Fruit fly (Drosophila melanogaster): ENCODE results near the gene CG17328.

The CG17328 gene

dm6 chr2L:16269232-16270134 lies 30.3 kb upstream of the CG17328 start (continued):
- peak; percentile 68 for TF ChIP-seq Nf-YB (GFP tag; optimal IDR thresholded peaks at IDR 0.05)
- TF ChIP-seq shn (GFP tag; optimal IDR thresholded peaks at IDR 0.05) = no peak
- TF ChIP-seq twi (tag; optimal IDR thresholded peaks at IDR 0.05) = peak; percentile 60
- peak; percentile 64 for TF ChIP-seq org-1 (GFP tag; optimal IDR thresholded peaks at IDR 0.05)
- TF ChIP-seq CG17829 (tag; optimal IDR thresholded peaks at IDR 0.05) = peak; percentile 24
- no peak for TF ChIP-seq crol (GFP tag; IDR thresholded peaks at IDR 0.05)
- TF ChIP-seq CG8944 (GFP tag; optimal IDR thresholded peaks at IDR 0.05) = no peak
- TF ChIP-seq CG1602 (GFP tag; optimal IDR thresholded peaks at IDR 0.05) = no peak
- peak; percentile 96 for TF ChIP-seq mirr (GFP tag; optimal IDR thresholded peaks at IDR 0.05)
- peak; percentile 73 for TF ChIP-seq CG12391 (tag; optimal IDR thresholded peaks at IDR 0.05)
- TF ChIP-seq CG9797 (GFP tag; optimal IDR thresholded peaks at IDR 0.05) = peak; percentile 26
- peak; percentile 38 for TF ChIP-seq TFAM (GFP tag; optimal IDR thresholded peaks at IDR 0.05)
- no peak for TF ChIP-seq sisA (GFP tag; IDR thresholded peaks at IDR 0.05)
- TF ChIP-seq Ets97D (GFP tag; optimal IDR thresholded peaks at IDR 0.05) = peak; percentile 98
- TF ChIP-seq Nf-YC (tag; optimal IDR thresholded peaks at IDR 0.05) = peak; percentile 73
- peak; percentile 28 for TF ChIP-seq chn (GFP tag; optimal IDR thresholded peaks at IDR 0.05)
- TF ChIP-seq lola (GFP tag; optimal IDR thresholded peaks at IDR 0.05) = no peak
- no peak for TF ChIP-seq h (optimal IDR thresholded peaks at IDR 0.05)
- TF ChIP-seq slou (GFP tag; optimal IDR thresholded peaks at IDR 0.05) = no peak
- no peak for TF ChIP-seq sima (GFP tag; optimal IDR thresholded peaks at IDR 0.05)
- peak; percentile 85 for TF ChIP-seq CG1233 (GFP tag; optimal IDR thresholded peaks at IDR 0.05)
- TF ChIP-seq gcm (GFP tag; optimal IDR thresholded peaks at IDR 0.05) = peak; percentile 92
- peak; percentile 98 for TF ChIP-seq pros (GFP tag; optimal IDR thresholded peaks at IDR 0.05)
- peak; percentile 96 for TF ChIP-seq CG10543 (GFP tag; optimal IDR thresholded peaks at IDR 0.05)
- TF ChIP-seq Max (GFP tag; optimal IDR thresholded peaks at IDR 0.05) = peak; percentile 91
- no peak for TF ChIP-seq ken (GFP tag; IDR thresholded peaks at IDR 0.05)
- TF ChIP-seq CG6765 (GFP tag; optimal IDR thresholded peaks at IDR 0.05) = peak; percentile 97
- TF ChIP-seq CG10462 (GFP tag; optimal IDR thresholded peaks at IDR 0.05) = no peak
- TF ChIP-seq HLHmδ (GFP tag; optimal IDR thresholded peaks at IDR 0.05) = peak; percentile 92
- no peak for TF ChIP-seq Neu2 (GFP tag; optimal IDR thresholded peaks at IDR 0.05; ENCODE audit: borderline replicate concordance)
- no peak for TF ChIP-seq CG15479 (GFP tag; optimal IDR thresholded peaks at IDR 0.05)
- no peak for TF ChIP-seq CG16815 (GFP tag; optimal IDR thresholded peaks at IDR 0.05)
- no peak for TF ChIP-seq Ravus (GFP tag; IDR thresholded peaks at IDR 0.05)
- no peak for TF ChIP-seq Gug (GFP tag; IDR thresholded peaks at IDR 0.05)
- TF ChIP-seq CG10147 (GFP tag; optimal IDR thresholded peaks at IDR 0.05) = no peak
- TF ChIP-seq CG11398 (GFP tag; optimal IDR thresholded peaks at IDR 0.05) = peak; percentile 44
- TF ChIP-seq gsb (GFP tag; IDR thresholded peaks at IDR 0.05) = no peak
- peak; percentile 16 for TF ChIP-seq gcm2 (GFP tag; optimal IDR thresholded peaks at IDR 0.05)
- TF ChIP-seq lov (optimal IDR thresholded peaks at IDR 0.05) = no peak
- TF ChIP-seq lov (GFP tag; IDR thresholded peaks at IDR 0.05) = no peak
- peak; percentile 64 for TF ChIP-seq CG10267 (tag; optimal IDR thresholded peaks at IDR 0.05)
- no peak for TF ChIP-seq Bgb (GFP tag; IDR thresholded peaks at IDR 0.05; ENCODE audit: partially characterized antibody)
- no peak for TF ChIP-seq CG32532 (GFP tag; IDR thresholded peaks at IDR 0.05)
- no peak for TF ChIP-seq pnt (GFP tag; optimal IDR thresholded peaks at IDR 0.05)
- no peak for TF ChIP-seq ara (GFP tag; IDR thresholded peaks at IDR 0.05)
- no peak for TF ChIP-seq CG16779 (GFP tag; IDR thresholded peaks at IDR 0.05)
- TF ChIP-seq aop (GFP tag; IDR thresholded peaks at IDR 0.05) = no peak
- TF ChIP-seq CG12769 (tag; optimal IDR thresholded peaks at IDR 0.05) = peak; percentile 98
- no peak for TF ChIP-seq Ada2b (GFP tag; IDR thresholded peaks at IDR 0.05)
- no peak for TF ChIP-seq CG4730 (GFP tag; IDR thresholded peaks at IDR 0.05)

Data from whole organism, embryonic.